Fruit fly (Drosophila melanogaster) whole organism, wandering third instar larva: Measurements from ENCODE around the gene CG42263.

Source experiments
- CrebA ChIP-seq: fragments of 200-800 bp; sonication (Bioruptor generic); optimal IDR thresholded peaks from 2 replicates; lab custom pipeline; 2016; ENCODE audit warnings: missing biosample characterization, mild to moderate bottlenecking, missing genetic modification characterization, borderline replicate concordance
- N ChIP-seq: fragments of >200 bp; optimal IDR thresholded peaks from 2 replicates; lab custom pipeline; 2018; ENCODE audit warnings: missing biosample characterization, missing external identifiers, missing genetic modification characterization
- OdsH ChIP-seq: fragments of 200-800 bp; sonication (Bioruptor generic); optimal IDR thresholded peaks from 2 replicates; lab custom pipeline; 2016; ENCODE audit warnings: missing biosample characterization, mild to moderate bottlenecking, missing genetic modification characterization
- br ChIP-seq: fragments of 200-800 bp; sonication (Bioruptor generic); optimal IDR thresholded peaks from 2 replicates; lab custom pipeline; 2016; ENCODE audit warnings: missing biosample characterization, missing genetic modification characterization
- ey ChIP-seq: fragments of 200-800 bp; sonication (Bioruptor generic); optimal IDR thresholded peaks from 2 replicates; lab custom pipeline; 2016; ENCODE audit warnings: missing biosample characterization, missing genetic modification characterization
- h ChIP-seq: fragments of 200-800 bp; sonication (Bioruptor generic); optimal IDR thresholded peaks from 3 replicates; lab custom pipeline; 2016; ENCODE audit warnings: missing biosample characterization, mild to moderate bottlenecking, missing genetic modification characterization
- psq ChIP-seq: fragments of 200-800 bp; sonication (Bioruptor generic); optimal IDR thresholded peaks from 3 replicates; lab custom pipeline; 2017; ENCODE audit warnings: missing biosample characterization, mild to moderate bottlenecking, missing genetic modification characterization, moderate library complexity
- rgr ChIP-seq: fragments of 200-800 bp; sonication (Bioruptor generic); optimal IDR thresholded peaks from 3 replicates; lab custom pipeline; 2016; ENCODE audit warnings: missing biosample characterization, mild to moderate bottlenecking, missing genetic modification characterization
- sv ChIP-seq: fragments of 200-800 bp; sonication (Bioruptor generic); optimal IDR thresholded peaks from 3 replicates; lab custom pipeline; 2016; ENCODE audit warnings: missing biosample characterization, missing genetic modification characterization

CG42263 gene

DNA sequence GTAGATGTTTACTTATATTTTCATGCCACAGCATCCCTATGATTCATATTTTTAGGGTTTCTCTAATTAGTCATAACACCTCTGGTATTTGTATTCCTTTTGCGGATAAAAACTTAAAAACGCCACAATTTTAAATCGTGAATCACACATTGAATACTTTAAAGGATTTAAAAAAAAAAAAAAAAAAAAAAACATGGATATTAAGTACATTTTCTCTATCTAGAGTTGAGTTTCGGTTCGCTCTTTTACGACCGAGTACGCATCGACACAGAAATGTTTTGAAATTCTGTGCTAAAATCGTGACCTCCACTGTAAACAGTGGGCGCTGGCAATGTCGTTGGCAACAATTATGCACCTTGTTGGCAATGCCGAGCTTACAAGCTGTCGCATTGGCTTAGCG lies 50.2 kb downstream of the CG42263 start:
- no peak for TF ChIP-seq N (GFP tag; lab: Kevin White, UChicago)
- TF ChIP-seq psq (GFP tag; lab: Kevin White, UChicago), result peak; percentile 5
- TF ChIP-seq rgr (GFP tag; lab: Kevin White, UChicago), result peak; percentile 40
- peak; percentile 31 for TF ChIP-seq sv (GFP tag; lab: Kevin White, UChicago)
- TF ChIP-seq OdsH, result peak; percentile 6
- TF ChIP-seq br (GFP tag; lab: Kevin White, UChicago), result peak; percentile 18
- TF ChIP-seq CrebA, result no peak
- TF ChIP-seq h (GFP tag; lab: Kevin White, UChicago), result peak; percentile 35
- peak; percentile 33 for TF ChIP-seq ey (GFP tag; lab: Kevin White, UChicago)
